Worm (Caenorhabditis elegans) whole organism, L4 larva: ENCODE results near the gene K01A12.4.

ENCODE experiments used
- F44E2.7 ChIP-seq: fragments of 200-800 bp; sonication (Bioruptor generic); IDR thresholded peaks from 2 replicates; pipeline ENCODE4 v2.1.2; 2022; ENCODE audit warnings: missing genetic modification characterization, missing compliant biosample characterization
- Y5F2A.4 ChIP-seq: fragments of 200-800 bp; sonication (Bioruptor generic); optimal IDR thresholded peaks from 2 replicates; lab custom pipeline; 2018; ENCODE audit warnings: mild to moderate bottlenecking, missing genetic modification characterization, missing compliant biosample characterization
- Y75B8A.6 ChIP-seq: fragments of 200-800 bp; sonication (Bioruptor generic); IDR thresholded peaks from 2 replicates; pipeline ENCODE4 v1.3.6; 2022; ENCODE audit warnings: missing genetic modification reagents, missing genetic modification characterization, missing compliant biosample characterization
- aha-1 ChIP-seq: fragments of 150-350 bp; peaks from one replicate; lab custom pipeline; 2014; ENCODE audit warnings: missing biosample characterization, missing genetic modification characterization
- ama-1 ChIP-seq: fragments of 150-350 bp; optimal IDR thresholded peaks from 2 replicates; lab custom pipeline; 2014; ENCODE audit warnings: inconsistent platforms, mixed read lengths
- ceh-32 ChIP-seq: sonication (generic microtip); optimal IDR thresholded peaks from 2 replicates; lab custom pipeline; 2016; ENCODE audit warnings: mild to moderate bottlenecking, missing genetic modification characterization, missing compliant biosample characterization; ENCODE audit not compliant: poor library complexity
- ceh-44 ChIP-seq: fragments of 200-800 bp; sonication (Bioruptor generic); IDR thresholded peaks from 2 replicates; pipeline ENCODE4 v1.3.6; 2022; ENCODE audit warnings: missing genetic modification reagents, missing genetic modification characterization, missing compliant biosample characterization
- ceh-82 ChIP-seq: sonication (generic microtip); optimal IDR thresholded peaks from 2 replicates; lab custom pipeline; 2017; ENCODE audit warnings: missing biosample characterization, missing genetic modification characterization
- duxl-1 ChIP-seq: sonication (generic microtip); optimal IDR thresholded peaks from 2 replicates; lab custom pipeline; 2016; ENCODE audit warnings: mild to moderate bottlenecking, missing genetic modification characterization, moderate library complexity, missing compliant biosample characterization; ENCODE audit not compliant: poor library complexity
- egl-27 ChIP-seq: sonication (generic microtip); optimal IDR thresholded peaks from 3 replicates; lab custom pipeline; 2017; ENCODE audit warnings: missing biosample characterization, missing genetic modification reagents, missing genetic modification characterization
- egl-43 ChIP-seq: fragments of 200-800 bp; sonication (Bioruptor generic); IDR thresholded peaks from 2 replicates; pipeline ENCODE4 v1.3.6; 2022; ENCODE audit warnings: missing genetic modification reagents, missing genetic modification characterization, missing compliant biosample characterization
- hlh-11 ChIP-seq: fragments of 200-800 bp; sonication (Bioruptor generic); optimal IDR thresholded peaks from 2 replicates; lab custom pipeline; 2018; ENCODE audit warnings: mild to moderate bottlenecking, missing genetic modification characterization, missing compliant biosample characterization
- hmg-1.1 ChIP-seq: fragments of 200-800 bp; sonication (Bioruptor generic); IDR thresholded peaks from 2 replicates; pipeline ENCODE4 v1.3.6; 2022; ENCODE audit warnings: missing genetic modification reagents, missing genetic modification characterization, missing compliant biosample characterization
- lin-15B ChIP-seq: fragments of 150-350 bp; sonication (generic microtip); optimal IDR thresholded peaks from 3 replicates; lab custom pipeline; 2014; ENCODE audit warnings: missing biosample characterization, missing genetic modification characterization
- lsy-2 ChIP-seq, 2 experiments: fragments of 150-350 bp in 1 of 2; sonication (generic microtip) in 1 of 2; optimal IDR thresholded peaks; 2 replicates each; lab custom pipeline; 2014 to 2017; ENCODE audit warnings: missing biosample characterization in 2 of 2, missing genetic modification characterization in 2 of 2
- mes-2 ChIP-seq: sonication (generic microtip); optimal IDR thresholded peaks from 2 replicates; lab custom pipeline; 2016; ENCODE audit warnings: missing genotype, mild to moderate bottlenecking, missing genetic modification characterization, missing compliant biosample characterization; ENCODE audit not compliant: poor library complexity, severe bottlenecking
- nhr-11 ChIP-seq: fragments of 150-350 bp; optimal IDR thresholded peaks from 2 replicates; lab custom pipeline; 2014; ENCODE audit warnings: missing biosample characterization, missing genetic modification characterization
- nhr-28 ChIP-seq: fragments of 150-350 bp; optimal IDR thresholded peaks from 2 replicates; lab custom pipeline; 2014; ENCODE audit warnings: missing biosample characterization, missing genetic modification characterization
- pha-4 ChIP-seq, 2 experiments: fragments of 150-350 bp in 1 of 2; fragments of 200-800 bp in 1 of 2; sonication (Bioruptor generic) in 1 of 2; IDR thresholded peaks in 1 of 2; optimal IDR thresholded peaks in 1 of 2; 2 replicates each; pipeline versions ENCODE4 v1.3.6 to Lab custom; 2014 to 2022; ENCODE audit warnings: missing genetic modification characterization in 2 of 2, missing genetic modification reagents in 2 of 2, missing biosample characterization in 1 of 2, missing compliant biosample characterization in 1 of 2
- pqm-1 ChIP-seq: sonication (generic microtip); optimal IDR thresholded peaks from 2 replicates; lab custom pipeline; 2017; ENCODE audit warnings: missing biosample characterization, missing genetic modification characterization
- rbr-2 ChIP-seq: sonication (generic microtip); optimal IDR thresholded peaks from 2 replicates; lab custom pipeline; 2016; ENCODE audit warnings: missing genotype, missing genetic modification characterization, missing compliant biosample characterization
- spr-3 ChIP-seq: fragments of 200-800 bp; sonication (Bioruptor generic); optimal IDR thresholded peaks from 2 replicates; lab custom pipeline; 2018; ENCODE audit warnings: mild to moderate bottlenecking, missing genetic modification characterization, missing compliant biosample characterization
- unc-62 ChIP-seq, 3 experiments: fragments of 150-350 bp in 1 of 3; sonication (generic microtip); optimal IDR thresholded peaks in 2 of 3; peaks in 1 of 3; 1 replicate in 1 of 3; 2 replicates in 2 of 3; lab custom pipeline; 2014 to 2017; ENCODE audit warnings: missing biosample characterization in 3 of 3, missing genetic modification characterization in 3 of 3, missing genetic modification reagents in 3 of 3, missing genotype in 1 of 3
- zip-11 ChIP-seq: fragments of 200-800 bp; sonication (Bioruptor generic); IDR thresholded peaks from 2 replicates; pipeline ENCODE4 v1.3.6; 2022; ENCODE audit warnings: missing genetic modification characterization, missing compliant biosample characterization

The K01A12.4 gene

DNA sequence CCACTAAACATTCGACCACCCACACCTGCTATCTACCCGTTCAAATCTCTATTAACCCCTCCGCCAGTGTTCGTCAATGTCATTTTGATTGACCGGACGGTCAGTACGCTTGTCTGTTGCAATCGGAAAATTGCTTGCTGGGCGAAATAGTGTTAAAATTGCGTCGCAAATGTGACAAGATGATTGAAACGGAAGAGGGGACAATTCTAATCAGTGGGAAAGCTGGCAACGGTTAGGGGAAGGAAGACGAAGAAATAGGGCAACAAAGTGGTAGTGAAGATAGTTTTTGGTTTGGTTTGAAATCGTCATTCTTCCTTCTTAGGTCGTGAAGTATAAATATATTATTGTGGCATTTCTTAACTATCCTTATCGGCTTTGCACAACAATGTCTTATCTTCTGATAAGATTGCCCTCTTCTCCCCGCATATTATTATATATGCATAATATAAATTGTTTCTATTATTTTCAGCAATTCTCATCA is 42.2 kb upstream of the K01A12.4 start (continued):
- TF ChIP-seq pqm-1 (tag; lab: Kevin White, UChicago) (peak; percentile 65), egl-27 (tag; lab: Kevin White, UChicago) (no peak)

DNA sequence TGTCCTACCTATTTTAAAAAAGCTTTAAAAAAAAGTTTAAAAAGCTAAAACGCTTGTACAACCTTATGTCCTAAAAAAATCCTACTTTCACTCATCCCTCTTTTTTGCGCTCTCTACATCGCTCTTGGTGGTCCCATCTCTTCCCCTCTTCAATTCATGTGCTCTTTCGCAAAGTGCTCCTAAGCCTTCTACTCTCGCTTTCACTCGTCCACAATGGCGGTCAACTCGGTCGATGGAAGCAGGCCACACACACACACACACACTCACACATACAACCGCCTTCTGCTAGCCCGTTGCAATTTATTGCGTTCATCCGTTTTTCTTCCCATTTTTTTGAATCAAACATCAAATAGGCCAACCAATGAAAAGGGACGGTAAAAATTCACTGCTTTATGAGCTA is 41.5 kb upstream of the K01A12.4 start:
- TF ChIP-seq lsy-2 (tag; optimal IDR thresholded peaks at IDR 0.05; lab: Kevin White, UChicago) (no peak), nhr-11 (tag; lab: Kevin White, UChicago) (no peak), hmg-1.1 (GFP tag; lab: Robert Waterston, UW) (peak; percentile 54; the same call in 1 of the 2 replicates), aha-1 (tag; lab: Kevin White, UChicago) (peak; percentile 79), egl-43 (GFP tag; lab: Robert Waterston, UW) (0 out of 2 replicates have a peak, but pooled peaks have one; percentile 46), mes-2 (tag; lab: Kevin White, UChicago) (peak; percentile 47), ceh-32 (tag; lab: Kevin White, UChicago) (no peak)

DNA sequence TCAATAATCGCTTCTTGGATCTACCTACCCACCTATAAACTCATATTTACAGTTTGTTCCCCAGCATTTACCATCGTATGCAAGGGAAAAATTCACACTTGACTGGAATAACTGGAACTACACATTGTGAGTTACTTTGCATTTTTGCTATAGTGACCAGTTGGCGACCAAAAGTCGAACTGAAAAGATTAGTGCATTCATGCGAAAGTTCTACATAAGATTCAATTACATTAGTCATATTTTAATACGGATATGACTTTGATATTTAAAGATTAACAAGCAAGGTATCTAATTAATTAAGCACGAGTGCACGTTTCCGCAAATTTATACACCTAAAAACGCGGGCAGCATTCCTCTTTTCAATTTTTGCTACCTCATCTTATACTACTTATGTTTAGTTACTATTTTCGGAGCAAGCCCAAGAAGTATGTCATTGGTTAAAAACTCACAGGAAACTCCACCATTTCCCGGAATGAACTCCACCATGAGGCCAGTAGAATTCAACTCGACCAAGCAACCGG is 39.6 kb upstream of the K01A12.4 start, which contains the start of gene jmjd-3.1:
Gene jmjd-3.1, plus strand, starts transcription at position 51 of the 521 bp plus-strand sequence.
- TF ChIP-seq unc-62 (GFP tag; optimal IDR thresholded peaks at IDR 0.05 in 1 of 2; lab: Kevin White, UChicago) (peak in 1 of 2 experiments; percentile 69), unc-62 (tag; optimal IDR thresholded peaks at IDR 0.05; lab: Kevin White, UChicago) (no peak), lin-15B (tag; lab: Kevin White, UChicago) (no peak)

- TF ChIP-seq F44E2.7 (GFP tag; lab: Robert Waterston, UW), result no peak
- TF ChIP-seq aha-1 (tag; lab: Kevin White, UChicago), result peak; percentile 22
Observed at ce11 chrX:8580217-8580616, 30.5 kb upstream of the K01A12.4 start, which contains the start of gene F18E9.4. TSS of gene F18E9.4 (plus strand) at chrX:8580517.

DNA sequence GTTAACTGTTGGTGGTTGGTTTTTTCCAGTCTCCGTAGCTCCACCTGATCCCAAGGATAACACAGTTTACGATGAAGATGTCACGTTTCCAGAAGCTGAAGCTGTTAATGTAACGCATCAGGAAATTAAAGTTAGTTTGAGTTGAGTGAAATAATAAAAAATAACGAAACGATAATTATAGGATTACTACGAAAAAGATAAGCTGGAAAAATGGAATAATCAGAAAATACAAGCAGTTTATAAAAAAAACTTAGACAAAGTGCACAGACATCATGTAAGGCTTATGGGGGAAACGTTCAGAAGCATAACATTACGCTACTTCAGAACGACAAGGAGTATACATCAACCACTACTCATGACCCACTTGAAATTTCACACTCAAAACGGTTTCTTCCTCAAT is 29.3 kb upstream of the K01A12.4 start, which contains the start of gene F18E9.8:
Gene F18E9.8, minus strand, starts transcription at position 101 of the 400 bp plus-strand sequence.
- TF ChIP-seq zip-11 (GFP tag; lab: Robert Waterston, UW), result no peak
- no peak for TF ChIP-seq aha-1 (tag; lab: Kevin White, UChicago)
- TF ChIP-seq Y75B8A.6 (GFP tag; lab: Robert Waterston, UW), result no peak
- TF ChIP-seq lsy-2 (tag; optimal IDR thresholded peaks at IDR 0.05; lab: Kevin White, UChicago), result no peak
- no peak for TF ChIP-seq ama-1 (lab: Kevin White, UChicago)
- no peak for TF ChIP-seq pha-4 (GFP tag; IDR thresholded peaks at IDR 0.05; lab: Robert Waterston, UW)
- TF ChIP-seq pha-4 (tag; optimal IDR thresholded peaks at IDR 0.05; lab: Kevin White, UChicago), result no peak
- TF ChIP-seq spr-3, result no peak
- TF ChIP-seq Y5F2A.4 (GFP tag; lab: Kevin White, UChicago), result no peak
- no peak for TF ChIP-seq ceh-82 (tag; lab: Kevin White, UChicago)
- no peak for TF ChIP-seq duxl-1 (tag; lab: Kevin White, UChicago)
- no peak for TF ChIP-seq hlh-11 (tag; lab: Kevin White, UChicago)
- TF ChIP-seq ceh-44 (GFP tag; lab: Robert Waterston, UW), result no peak
- no peak for TF ChIP-seq hmg-1.1 (GFP tag; lab: Robert Waterston, UW)

- TF ChIP-seq nhr-28, result peak; percentile 9
- TF ChIP-seq rbr-2 (tag; lab: Kevin White, UChicago), result no peak
- no peak for TF ChIP-seq ceh-44 (GFP tag; lab: Robert Waterston, UW)
- TF ChIP-seq lsy-2 (tag; optimal IDR thresholded peaks at IDR 0.05; lab: Kevin White, UChicago), result no peak
- TF ChIP-seq nhr-11 (tag; lab: Kevin White, UChicago), result peak; percentile 36
- TF ChIP-seq, all 104 proteins: peak for 2
Observed at ce11 chrX:8582767-8583360, 27.8 kb upstream of the K01A12.4 start.
